Fruit fly (Drosophila melanogaster) whole organism, embryonic: ENCODE results near the gene Aps.

Source experiments
- Awh ChIP-seq: fragments of 200-800 bp; sonication (Bioruptor generic); IDR thresholded peaks from 2 replicates; pipeline ENCODE4, ENCODE4 v1.3.6; 2022; ENCODE audit warnings: missing biosample characterization, missing genetic modification characterization
- CG10209 ChIP-seq: fragments of 200-800 bp; sonication (Bioruptor generic); optimal IDR thresholded peaks from 3 replicates; lab custom pipeline; 2017; ENCODE audit warnings: missing biosample characterization, mild to moderate bottlenecking, missing genetic modification characterization, missing genetic modification reagents
- CG10267 ChIP-seq: fragments of 200-800 bp; sonication (Bioruptor generic); optimal IDR thresholded peaks from 2 replicates; lab custom pipeline; 2018; ENCODE audit warnings: missing biosample characterization, mild to moderate bottlenecking, missing genetic modification characterization, moderate library complexity
- CG10431 ChIP-seq: fragments of 200-800 bp; sonication (Bioruptor generic); optimal IDR thresholded peaks from 3 replicates; lab custom pipeline; 2018; ENCODE audit warnings: missing biosample characterization, mild to moderate bottlenecking, missing genetic modification characterization
- CG10959 ChIP-seq: fragments of 200-800 bp; sonication (Bioruptor generic); IDR thresholded peaks from 2 replicates; pipeline ENCODE4 v1.3.6; 2022; ENCODE audit warnings: missing biosample characterization, missing genetic modification characterization
- CG12391 ChIP-seq: fragments of 200-800 bp; sonication (Bioruptor generic); optimal IDR thresholded peaks from 3 replicates; lab custom pipeline; 2018; ENCODE audit warnings: missing biosample characterization, mild to moderate bottlenecking, missing genetic modification characterization, moderate library complexity
- CG12769 ChIP-seq: fragments of 200-800 bp; sonication (Bioruptor generic); optimal IDR thresholded peaks from 2 replicates; lab custom pipeline; 2019; ENCODE audit warnings: missing biosample characterization, mild to moderate bottlenecking, missing genetic modification characterization, moderate library complexity
- CG13894 ChIP-seq: fragments of 200-800 bp; sonication (Bioruptor generic); optimal IDR thresholded peaks from 3 replicates; lab custom pipeline; 2018; ENCODE audit warnings: missing biosample characterization, mild to moderate bottlenecking, missing genetic modification characterization, moderate library complexity
- CG15011 ChIP-seq: fragments of 200-800 bp; sonication (Bioruptor generic); optimal IDR thresholded peaks from 3 replicates; lab custom pipeline; 2018; ENCODE audit warnings: missing biosample characterization, mild to moderate bottlenecking, missing genetic modification characterization
- CG15479 ChIP-seq: fragments of 200-800 bp; sonication (Bioruptor generic); optimal IDR thresholded peaks from 3 replicates; lab custom pipeline; 2019; ENCODE audit warnings: missing biosample characterization, mild to moderate bottlenecking, missing genetic modification characterization, moderate library complexity
- CG16779 ChIP-seq: fragments of 200-800 bp; sonication (Bioruptor generic); IDR thresholded peaks from 2 replicates; pipeline ENCODE4 v1.3.6; 2022; ENCODE audit warnings: missing biosample characterization, missing genetic modification characterization
- CG17361 ChIP-seq: fragments of 200-800 bp; sonication (Bioruptor generic); IDR thresholded peaks from 3 replicates; pipeline ENCODE4 v1.3.6; 2022; ENCODE audit warnings: missing biosample characterization, missing genetic modification characterization
- CG17829 ChIP-seq: fragments of 200-800 bp; optimal IDR thresholded peaks from 2 replicates; lab custom pipeline; 2019; ENCODE audit warnings: missing biosample characterization, mild to moderate bottlenecking, missing genetic modification characterization, moderate library complexity
- CG1792 ChIP-seq: fragments of 200-800 bp; sonication (Bioruptor generic); optimal IDR thresholded peaks from 2 replicates; lab custom pipeline; 2016; ENCODE audit warnings: missing biosample characterization, missing genetic modification characterization
- CG2889 ChIP-seq: fragments of 200-800 bp; sonication (Bioruptor generic); IDR thresholded peaks from 3 replicates; pipeline ENCODE4 v1.3.6; 2022; ENCODE audit warnings: missing biosample characterization, missing genetic modification characterization
- CG3163 ChIP-seq: fragments of 200-800 bp; sonication (Bioruptor generic); optimal IDR thresholded peaks from 3 replicates; lab custom pipeline; 2016; ENCODE audit warnings: missing biosample characterization, missing genetic modification characterization
- CG32767 ChIP-seq: fragments of 200-800 bp; sonication (Bioruptor generic); IDR thresholded peaks from 2 replicates; pipeline ENCODE4 v1.3.6; 2022; ENCODE audit warnings: missing biosample characterization, missing genetic modification characterization
- CG33557 ChIP-seq: fragments of 200-800 bp; sonication (Bioruptor generic); optimal IDR thresholded peaks from 2 replicates; lab custom pipeline; 2019; ENCODE audit warnings: missing biosample characterization, mild to moderate bottlenecking, missing genetic modification characterization, moderate library complexity
- CG5180 ChIP-seq: fragments of 200-800 bp; sonication (Bioruptor generic); optimal IDR thresholded peaks from 3 replicates; lab custom pipeline; 2017; ENCODE audit warnings: missing biosample characterization, missing genetic modification characterization, mild to moderate bottlenecking, moderate library complexity, missing genetic modification reagents
- CG7839 ChIP-seq: fragments of 200-800 bp; sonication (Bioruptor generic); optimal IDR thresholded peaks from 3 replicates; lab custom pipeline; 2018; ENCODE audit warnings: missing biosample characterization, mild to moderate bottlenecking, missing genetic modification characterization, moderate library complexity
- CG8290 ChIP-seq, 3 experiments: fragments of 200-800 bp; sonication (Bioruptor generic); optimal IDR thresholded peaks; 2 replicates each; lab custom pipeline; 2016 to 2019; ENCODE audit warnings: missing biosample characterization in 3 of 3, missing genetic modification characterization in 3 of 3, mild to moderate bottlenecking in 2 of 3, moderate library complexity in 1 of 3
- D ChIP-seq, 2 experiments: fragments of 200-800 bp in 1 of 2; fragments of >200 bp in 1 of 2; sonication (Bioruptor generic) in 1 of 2; optimal IDR thresholded peaks; 2 replicates in 1 of 2; 3 replicates in 1 of 2; lab custom pipeline; 2017; ENCODE audit warnings: mild to moderate bottlenecking in 1 of 2, missing biosample characterization in 1 of 2, missing genetic modification characterization in 1 of 2, missing genetic modification reagents in 1 of 2
- Ets65A ChIP-seq: fragments of 200-800 bp; sonication (Bioruptor generic); peaks from one replicate; lab custom pipeline; 2016; ENCODE audit warnings: missing biosample characterization, missing genetic modification characterization
- Hand ChIP-seq: fragments of 200-800 bp; sonication (Bioruptor generic); optimal IDR thresholded peaks from 2 replicates; lab custom pipeline; 2017; ENCODE audit warnings: mild to moderate bottlenecking, missing biosample characterization, missing genetic modification reagents, missing genetic modification characterization
- Med ChIP-seq: fragments of 200-800 bp; sonication (Bioruptor generic); peaks from one replicate; lab custom pipeline; 2016; ENCODE audit warnings: missing biosample characterization, missing genetic modification characterization, mild to moderate bottlenecking, inconsistent platforms, moderate library complexity
- Oli ChIP-seq: fragments of 200-800 bp; sonication (Bioruptor generic); optimal IDR thresholded peaks from 2 replicates; lab custom pipeline; 2018; ENCODE audit warnings: missing biosample characterization, mild to moderate bottlenecking, missing genetic modification characterization, moderate library complexity
- Rfx ChIP-seq: fragments of 200-800 bp; sonication (Bioruptor generic); IDR thresholded peaks from 2 replicates; pipeline ENCODE4 v1.3.6; 2022; ENCODE audit warnings: missing biosample characterization, missing genetic modification characterization
- Side ChIP-seq: fragments of 200-800 bp; sonication (Bioruptor generic); optimal IDR thresholded peaks from 2 replicates; lab custom pipeline; 2016; ENCODE audit warnings: missing biosample characterization, missing genetic modification characterization
- Taf1 ChIP-seq: fragments of 200-800 bp; sonication (Bioruptor generic); IDR thresholded peaks from 2 replicates; pipeline ENCODE4 v1.3.6; 2022; ENCODE audit warnings: missing biosample characterization, missing genetic modification characterization
- bsh ChIP-seq, 2 experiments: fragments of 200-800 bp; sonication (Bioruptor generic); optimal IDR thresholded peaks; 2 replicates each; lab custom pipeline; 2017 to 2018; ENCODE audit warnings: mild to moderate bottlenecking in 2 of 2, missing biosample characterization in 2 of 2, missing genetic modification characterization in 2 of 2, moderate library complexity in 1 of 2
- cad ChIP-seq: fragments of >200 bp; optimal IDR thresholded peaks from 2 replicates; lab custom pipeline; 2017; ENCODE audit warnings: missing biosample characterization, missing genetic modification characterization
- cato ChIP-seq: fragments of 200-800 bp; sonication (Bioruptor generic); optimal IDR thresholded peaks from 2 replicates; lab custom pipeline; 2016; ENCODE audit warnings: missing biosample characterization, missing genetic modification characterization, borderline replicate concordance
- chm ChIP-seq: fragments of 200-800 bp; sonication (Bioruptor generic); IDR thresholded peaks from 2 replicates; pipeline ENCODE4 v1.3.6; 2022; ENCODE audit warnings: missing biosample characterization, missing genetic modification characterization
- crol ChIP-seq: fragments of 200-800 bp; sonication (Bioruptor generic); IDR thresholded peaks from 2 replicates; pipeline ENCODE4 v1.3.6; 2022; ENCODE audit warnings: missing biosample characterization, missing genetic modification characterization
- gsb ChIP-seq: fragments of 200-800 bp; sonication (Bioruptor generic); IDR thresholded peaks from 2 replicates; pipeline ENCODE4 v1.3.6; 2022; ENCODE audit warnings: missing biosample characterization, missing genetic modification characterization
- nom ChIP-seq: fragments of 200-800 bp; sonication (Bioruptor generic); optimal IDR thresholded peaks from 2 replicates; lab custom pipeline; 2017; ENCODE audit warnings: missing biosample characterization, missing genetic modification characterization, mild to moderate bottlenecking, moderate library complexity, missing genetic modification reagents
- org-1 ChIP-seq: fragments of 200-800 bp; sonication (Bioruptor generic); optimal IDR thresholded peaks from 2 replicates; lab custom pipeline; 2017; ENCODE audit warnings: missing biosample characterization, missing genetic modification characterization
- ranshi ChIP-seq: fragments of 200-800 bp; sonication (Bioruptor generic); IDR thresholded peaks from 2 replicates; pipeline ENCODE4 v1.3.6; 2022; ENCODE audit warnings: missing biosample characterization, missing genetic modification characterization
- row ChIP-seq: fragments of 200-800 bp; sonication (Bioruptor generic); IDR thresholded peaks from 3 replicates; pipeline ENCODE4 v1.3.6; 2022; ENCODE audit warnings: missing biosample characterization, missing genetic modification characterization
- sc ChIP-seq, 3 experiments: fragments of >200 bp in 2 of 3; fragments of 200-800 bp in 1 of 3; sonication (Bioruptor generic) in 1 of 3; optimal IDR thresholded peaks; 2 replicates in 2 of 3; 3 replicates in 1 of 3; lab custom pipeline; 2017; ENCODE audit warnings: mild to moderate bottlenecking in 1 of 3, missing biosample characterization in 1 of 3, missing genetic modification characterization in 1 of 3, missing genetic modification reagents in 1 of 3
- sens ChIP-seq: fragments of 200-800 bp; sonication (Bioruptor generic); peaks from one replicate; lab custom pipeline; 2016; ENCODE audit warnings: missing biosample characterization, missing genetic modification characterization
- vnd ChIP-seq: fragments of 200-800 bp; sonication (Bioruptor generic); IDR thresholded peaks from 3 replicates; pipeline ENCODE4 v1.3.6; 2022; ENCODE audit warnings: missing biosample characterization, missing genetic modification characterization; ENCODE audit not compliant: partially characterized antibody
- z ChIP-seq: fragments of 200-800 bp; sonication (Bioruptor generic); IDR thresholded peaks from 3 replicates; pipeline ENCODE4 v1.3.6; 2022; ENCODE audit warnings: missing biosample characterization, missing genetic modification characterization
- zfh1 ChIP-seq: fragments of 200-800 bp; sonication (Bioruptor generic); IDR thresholded peaks from 3 replicates; pipeline ENCODE4 v1.3.6; 2022; ENCODE audit warnings: missing biosample characterization, missing genetic modification characterization

Gene Aps

DNA sequence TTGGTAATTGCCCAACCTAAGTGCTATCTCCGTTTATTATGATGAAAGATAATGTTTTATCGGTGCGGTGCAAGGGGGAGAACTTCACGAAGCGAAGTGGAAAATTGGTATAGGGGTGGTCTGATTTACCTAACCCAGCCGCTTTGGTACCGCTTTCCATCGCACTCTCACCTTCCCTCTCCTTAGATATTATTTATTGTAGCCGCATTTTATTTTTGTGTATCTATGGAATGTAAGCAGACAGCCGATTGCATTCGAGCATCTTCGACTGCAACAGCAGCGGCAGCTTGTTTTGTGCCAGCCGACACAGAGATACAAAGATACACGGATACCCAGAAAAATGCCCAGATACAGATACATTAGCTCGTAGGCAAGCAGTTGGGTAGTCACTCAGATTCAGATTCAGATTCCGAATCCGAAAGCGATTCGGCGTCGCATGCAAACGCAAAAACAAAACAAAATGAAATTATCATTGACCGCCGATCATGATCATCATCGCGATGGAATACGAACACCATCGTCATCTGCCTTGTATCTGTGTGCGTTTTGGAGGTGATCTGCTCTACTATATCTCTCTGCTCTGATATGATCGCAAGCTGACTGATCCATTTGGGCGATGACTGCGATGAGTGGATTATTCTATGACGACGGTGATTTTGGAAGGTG lies 50.1 kb downstream of the Aps start (continued):
- no peak for TF ChIP-seq CG8290 (GFP tag; optimal IDR thresholded peaks at IDR 0.05; lab: Kevin White, UChicago)
- peak in 1 of 2 experiments; percentile 54 for TF ChIP-seq CG8290 (tag; optimal IDR thresholded peaks at IDR 0.05; lab: Kevin White, UChicago)
- TF ChIP-seq sens = peak; percentile 60
- no peak for TF ChIP-seq CG16779 (GFP tag; lab: Robert Waterston, UW)
- TF ChIP-seq Rfx (GFP tag; lab: Robert Waterston, UW) = 0 out of 2 replicates have a peak, but pooled peaks have one; percentile 20
- TF ChIP-seq chm (GFP tag; lab: Robert Waterston, UW) = no peak
- peak; percentile 33 for TF ChIP-seq CG12769 (tag; lab: Kevin White, UChicago)
- peak; percentile 82 for TF ChIP-seq CG15479 (GFP tag; lab: Kevin White, UChicago)
- TF ChIP-seq gsb (GFP tag; lab: Robert Waterston, UW) = no peak
- peak; percentile 40 for TF ChIP-seq Med (GFP tag; lab: Kevin White, UChicago)
- TF ChIP-seq Awh = 0 out of 2 replicates have a peak, but pooled peaks have one; percentile 18
- TF ChIP-seq CG32767 (GFP tag; lab: Robert Waterston, UW) = peak; percentile 71
- TF ChIP-seq z (GFP tag; lab: Robert Waterston, UW) = peak; percentile 64; the same call in 2 of the 3 replicates
- peak; percentile 61 for TF ChIP-seq cad (GFP tag; lab: Kevin White, UChicago)
- no peak for TF ChIP-seq CG2889 (GFP tag; lab: Robert Waterston, UW)
- TF ChIP-seq CG5180 (GFP tag; lab: Kevin White, UChicago) = peak; percentile 17
- peak; percentile 85 for TF ChIP-seq CG13894 (tag; lab: Kevin White, UChicago)
- TF ChIP-seq crol (GFP tag; lab: Robert Waterston, UW) = 0 out of 2 replicates have a peak, but pooled peaks have one; percentile 8
- TF ChIP-seq CG15011 (GFP tag; lab: Kevin White, UChicago) = no peak
- TF ChIP-seq nom (GFP tag; lab: Kevin White, UChicago) = no peak
- TF ChIP-seq, all 482 proteins: peak for 28

DNA sequence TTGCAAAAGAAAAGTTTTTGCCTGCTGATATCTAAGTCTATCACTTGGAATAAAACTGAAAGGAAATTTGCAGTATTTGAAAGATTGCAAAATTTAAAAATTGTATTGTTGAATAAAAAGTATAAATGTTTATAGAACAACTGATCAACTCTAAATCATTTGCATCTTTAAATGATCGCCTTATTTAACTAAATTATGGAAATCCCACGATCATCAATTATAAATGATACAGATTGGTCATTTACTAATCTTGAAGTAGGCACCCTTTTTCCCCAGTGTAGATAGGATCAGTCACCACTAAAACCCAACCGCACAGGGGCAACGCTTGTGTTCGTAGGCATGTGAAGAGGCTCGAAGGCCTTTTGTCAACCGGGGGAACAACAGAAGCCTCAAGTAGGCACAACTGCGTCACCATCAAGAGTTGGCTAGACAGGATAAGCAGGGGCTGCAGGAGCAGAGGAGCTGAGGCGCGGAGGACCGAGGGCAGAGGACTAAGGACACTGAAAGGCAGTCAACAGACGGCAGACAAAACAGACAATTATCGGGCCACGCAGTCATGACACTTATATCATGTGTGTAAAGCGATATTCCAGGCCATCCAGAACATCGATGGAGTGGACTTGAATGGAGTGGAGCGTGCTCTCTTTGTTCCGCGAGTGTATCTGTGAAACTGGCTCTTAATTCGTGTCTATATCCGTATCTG lies 51.0 kb downstream of the Aps start:
- TF ChIP-seq CG12391 (tag; lab: Kevin White, UChicago) (peak; percentile 67), vnd (GFP tag; lab: Robert Waterston, UW) (no peak), CG10959 (peak; percentile 71), CG17361 (GFP tag; lab: Robert Waterston, UW) (peak; percentile 73), org-1 (GFP tag; lab: Kevin White, UChicago) (peak; percentile 39), row (no peak; the same call in none of the 3 replicates), ranshi (0 out of 2 replicates have a peak, but pooled peaks have one; percentile 4), CG33557 (GFP tag; lab: Kevin White, UChicago) (peak; percentile 47), cato (peak; percentile 2), sc (optimal IDR thresholded peaks at IDR 0.05; lab: Kevin White, UChicago) (no peak), sc (GFP tag; optimal IDR thresholded peaks at IDR 0.05; lab: Kevin White, UChicago) (peak; percentile 24), CG10431 (GFP tag; lab: Kevin White, UChicago) (no peak), crol (GFP tag; lab: Robert Waterston, UW) (peak; percentile 55), CG3163 (GFP tag; lab: Kevin White, UChicago) (peak; percentile 3), Hand (no peak), D (optimal IDR thresholded peaks at IDR 0.05; lab: Kevin White, UChicago) (peak; percentile 73), D (GFP tag; optimal IDR thresholded peaks at IDR 0.05; lab: Kevin White, UChicago) (peak; percentile 58), CG10209 (GFP tag; lab: Kevin White, UChicago) (peak; percentile 48), CG7839 (tag; lab: Kevin White, UChicago) (peak; percentile 34), Taf1 (GFP tag; lab: Robert Waterston, UW) (no peak), Ets65A (peak; percentile 57), Side (GFP tag; lab: Kevin White, UChicago) (no peak), Med (GFP tag; lab: Kevin White, UChicago) (peak; percentile 71), CG1792 (GFP tag; lab: Kevin White, UChicago) (no peak), zfh1 (GFP tag; lab: Robert Waterston, UW) (peak; percentile 52; the same call in 1 of the 3 replicates), bsh (GFP tag; optimal IDR thresholded peaks at IDR 0.05; lab: Kevin White, UChicago) (peak in 1 of 2 experiments; percentile 23), Oli (tag; lab: Kevin White, UChicago) (peak; percentile 53), CG17829 (tag; lab: Kevin White, UChicago) (peak; percentile 70), CG10267 (tag; lab: Kevin White, UChicago) (peak; percentile 71), CG13894 (tag; lab: Kevin White, UChicago) (peak; percentile 19), nom (GFP tag; lab: Kevin White, UChicago) (peak; percentile 30)
